Fruit fly (Drosophila melanogaster): Measurements from ENCODE around the gene CG3982.

CG3982 gene

dm6 chr3L:9420054-9420818, 3.0 kb upstream of the CG3982 start (continued):
- TF ChIP-seq CrebB (tag; optimal IDR thresholded peaks at IDR 0.05), result peak; percentile 25
- TF ChIP-seq bab2 (GFP tag; optimal IDR thresholded peaks at IDR 0.05), result peak; percentile 18
- no peak for TF ChIP-seq Six4 (GFP tag; optimal IDR thresholded peaks at IDR 0.05)
- no peak for TF ChIP-seq HLHmδ (GFP tag; optimal IDR thresholded peaks at IDR 0.05)
- TF ChIP-seq CG16863 (GFP tag; optimal IDR thresholded peaks at IDR 0.05), result peak; percentile 7
- no peak for TF ChIP-seq E2f1 (GFP tag; IDR thresholded peaks at IDR 0.05)
- TF ChIP-seq jing (GFP tag; optimal IDR thresholded peaks at IDR 0.05), result peak; percentile 18
- TF ChIP-seq NfI (GFP tag; optimal IDR thresholded peaks at IDR 0.05), result peak; percentile 51
- no peak for TF ChIP-seq CG10321 (GFP tag; IDR thresholded peaks at IDR 0.05)
- peak; percentile 8 for TF ChIP-seq oc (tag; optimal IDR thresholded peaks at IDR 0.05)
- 0 out of 2 replicates have a peak, but pooled peaks have one; percentile 7 for TF ChIP-seq sob (GFP tag; IDR thresholded peaks at IDR 0.05)
- peak; percentile 12 for TF ChIP-seq CG12236 (GFP tag; optimal IDR thresholded peaks at IDR 0.05)
- TF ChIP-seq D (optimal IDR thresholded peaks at IDR 0.05), result no peak
- peak; percentile 3 for TF ChIP-seq D (GFP tag; optimal IDR thresholded peaks at IDR 0.05)
- no peak for TF ChIP-seq CG30020 (tag; optimal IDR thresholded peaks at IDR 0.05)
- peak; percentile 90 for TF ChIP-seq nom (GFP tag; optimal IDR thresholded peaks at IDR 0.05)
- TF ChIP-seq CG4404 (GFP tag; IDR thresholded peaks at IDR 0.05), result no peak
- peak; percentile 65; the same call in 1 of the 2 replicates for TF ChIP-seq HLH3B (GFP tag; IDR thresholded peaks at IDR 0.05)
- peak; percentile 29 for TF ChIP-seq CG17568 (GFP tag; optimal IDR thresholded peaks at IDR 0.05)
- TF ChIP-seq TFAM (GFP tag; optimal IDR thresholded peaks at IDR 0.05), result no peak
- TF ChIP-seq CG6272 (GFP tag; IDR thresholded peaks at IDR 0.05), result no peak
- TF ChIP-seq Ptx1 (GFP tag; IDR thresholded peaks at IDR 0.05), result peak; percentile 65
- TF ChIP-seq NFAT (GFP tag; IDR thresholded peaks at IDR 0.05), result no peak
- no peak for TF ChIP-seq Fer2 (tag; optimal IDR thresholded peaks at IDR 0.05)
- no peak for TF ChIP-seq schlank (tag; optimal IDR thresholded peaks at IDR 0.05)
- TF ChIP-seq CG3281 (GFP tag; optimal IDR thresholded peaks at IDR 0.05), result peak; percentile 25
- no peak for TF ChIP-seq sna (GFP tag; IDR thresholded peaks at IDR 0.05; ENCODE audit: partially characterized antibody)
- no peak for TF ChIP-seq Oaz (GFP tag; IDR thresholded peaks at IDR 0.05)
- TF ChIP-seq CG18599 (GFP tag; optimal IDR thresholded peaks at IDR 0.05), result peak; percentile 38
- no peak for TF ChIP-seq cg (GFP tag; optimal IDR thresholded peaks at IDR 0.05)
- no peak for TF ChIP-seq Deaf1 (tag; optimal IDR thresholded peaks at IDR 0.05)
- peak; percentile 17 for TF ChIP-seq Chrac-16 (GFP tag; optimal IDR thresholded peaks at IDR 0.05)
- TF ChIP-seq Hr51 (GFP tag; optimal IDR thresholded peaks at IDR 0.05), result peak in 1 of 2 experiments; percentile 75
- no peak for TF ChIP-seq CG6654 (GFP tag; optimal IDR thresholded peaks at IDR 0.05)
- peak; percentile 34 for TF ChIP-seq Ssrp (tag; optimal IDR thresholded peaks at IDR 0.05)
- TF ChIP-seq vnd (GFP tag; IDR thresholded peaks at IDR 0.05; ENCODE audit: partially characterized antibody), result no peak
- TF ChIP-seq CG1792 (GFP tag; optimal IDR thresholded peaks at IDR 0.05), result no peak
- TF ChIP-seq Lhr (GFP tag; optimal IDR thresholded peaks at IDR 0.05), result no peak
- TF ChIP-seq CG9817 (tag; optimal IDR thresholded peaks at IDR 0.05), result peak; percentile 15
- no peak for TF ChIP-seq ato (GFP tag; IDR thresholded peaks at IDR 0.05; ENCODE audit: partially characterized antibody)
- no peak for TF ChIP-seq CG16815 (GFP tag; optimal IDR thresholded peaks at IDR 0.05)
- TF ChIP-seq CG4617 (GFP tag; optimal IDR thresholded peaks at IDR 0.05; ENCODE audit: borderline replicate concordance), result no peak
- no peak for TF ChIP-seq ftz-f1 (GFP tag; optimal IDR thresholded peaks at IDR 0.05)
- TF ChIP-seq CG11723 (GFP tag; optimal IDR thresholded peaks at IDR 0.05), result no peak
- TF ChIP-seq sens (GFP tag), result peak; percentile 87
- TF ChIP-seq en (GFP tag; optimal IDR thresholded peaks at IDR 0.05), result peak; percentile 3
- TF ChIP-seq kay (GFP tag; optimal IDR thresholded peaks at IDR 0.05), result no peak
- no peak for TF ChIP-seq Dfd (GFP tag; optimal IDR thresholded peaks at IDR 0.05)
- TF ChIP-seq CG10366 (GFP tag; IDR thresholded peaks at IDR 0.05), result peak; percentile 40

Data from whole organism, embryonic.